Worm (Caenorhabditis elegans) whole organism, young adult: ENCODE measurements around the gene farl-11.

Experiments used
- B0019.2 ChIP-seq: fragments of 200-800 bp; sonication (Bioruptor generic); conservative IDR thresholded peaks from 2 replicates; pipeline ENCODE4 v1.3.6; 2022; ENCODE audit warnings: missing genetic modification reagents, missing genetic modification characterization, missing compliant biosample characterization
- C17E4.6 ChIP-seq: fragments of 200-800 bp; sonication (Bioruptor generic); IDR thresholded peaks from 2 replicates; pipeline ENCODE4 v1.3.6; 2022; ENCODE audit warnings: missing genetic modification reagents, missing genetic modification characterization, missing compliant biosample characterization
- F22D6.2 ChIP-seq: sonication (generic microtip); optimal IDR thresholded peaks from 2 replicates; lab custom pipeline; 2016; ENCODE audit warnings: mild to moderate bottlenecking, missing genetic modification characterization, missing compliant biosample characterization
- F52B5.7 ChIP-seq: sonication (generic microtip); optimal IDR thresholded peaks from 2 replicates; lab custom pipeline; 2016; ENCODE audit warnings: mild to moderate bottlenecking, missing genetic modification characterization, missing compliant biosample characterization
- F57C9.4 ChIP-seq: sonication (generic microtip); optimal IDR thresholded peaks from 2 replicates; lab custom pipeline; 2017; ENCODE audit warnings: mild to moderate bottlenecking, missing genetic modification characterization, missing compliant biosample characterization
- K12H6.12 ChIP-seq: fragments of 200-800 bp; sonication (Bioruptor generic); optimal IDR thresholded peaks from 2 replicates; lab custom pipeline; 2018; ENCODE audit warnings: mild to moderate bottlenecking, missing genetic modification characterization, missing compliant biosample characterization
- T07F8.4 ChIP-seq: sonication (generic microtip); optimal IDR thresholded peaks from 2 replicates; lab custom pipeline; 2016; ENCODE audit warnings: mild to moderate bottlenecking, missing genetic modification characterization, moderate library complexity, missing compliant biosample characterization
- ZK185.1 ChIP-seq: sonication (generic microtip); optimal IDR thresholded peaks from 2 replicates; lab custom pipeline; 2016; ENCODE audit warnings: mild to moderate bottlenecking, missing genetic modification characterization, missing compliant biosample characterization; ENCODE audit not compliant: poor library complexity, severe bottlenecking
- akir-1 ChIP-seq: fragments of 200-800 bp; sonication (Bioruptor generic); optimal IDR thresholded peaks from 2 replicates; lab custom pipeline; 2018; ENCODE audit warnings: mild to moderate bottlenecking, missing genetic modification characterization, moderate library complexity, missing compliant biosample characterization
- aptf-2 ChIP-seq: fragments of 200-800 bp; sonication (Bioruptor generic); conservative IDR thresholded peaks from 2 replicates; pipeline ENCODE4 v1.3.6; 2022; ENCODE audit warnings: missing genetic modification reagents, missing genetic modification characterization, missing compliant biosample characterization
- athp-1 ChIP-seq: sonication (generic microtip); optimal IDR thresholded peaks from 2 replicates; lab custom pipeline; 2017; ENCODE audit warnings: mild to moderate bottlenecking, missing genetic modification characterization, missing compliant biosample characterization
- attf-5 ChIP-seq: fragments of 200-800 bp; sonication (Bioruptor generic); optimal IDR thresholded peaks from 2 replicates; lab custom pipeline; 2018; ENCODE audit warnings: mild to moderate bottlenecking, missing genetic modification characterization, missing compliant biosample characterization
- bed-1 ChIP-seq: fragments of 200-800 bp; sonication (Bioruptor generic); IDR thresholded peaks from 2 replicates; pipeline ENCODE4 v1.3.6; 2022; ENCODE audit warnings: missing genetic modification reagents, missing genetic modification characterization, missing compliant biosample characterization
- cebp-1 ChIP-seq, 2 experiments: fragments of 200-800 bp in 1 of 2; sonication (Bioruptor generic) in 1 of 2; sonication (generic microtip) in 1 of 2; IDR thresholded peaks in 1 of 2; optimal IDR thresholded peaks in 1 of 2; 2 replicates each; pipeline versions ENCODE4 v1.3.6 to Lab custom; 2017 to 2022; ENCODE audit warnings: missing compliant biosample characterization in 2 of 2, missing genetic modification characterization in 2 of 2, mild to moderate bottlenecking in 1 of 2, missing genetic modification reagents in 1 of 2, moderate library complexity in 1 of 2
- ceh-40 ChIP-seq: fragments of 200-800 bp; sonication (Bioruptor generic); IDR thresholded peaks from 2 replicates; pipeline ENCODE4 v1.3.6; 2022; ENCODE audit warnings: missing genetic modification characterization, missing compliant biosample characterization
- dpff-1 ChIP-seq: sonication (generic microtip); optimal IDR thresholded peaks from 2 replicates; lab custom pipeline; 2017; ENCODE audit warnings: mild to moderate bottlenecking, missing genetic modification characterization, missing compliant biosample characterization
- egl-18 ChIP-seq: fragments of 200-800 bp; sonication (Bioruptor generic); IDR thresholded peaks from 2 replicates; pipeline ENCODE4 v1.3.6; 2022; ENCODE audit warnings: missing genetic modification reagents, missing genetic modification characterization, missing compliant biosample characterization
- egl-44 ChIP-seq: fragments of 200-800 bp; sonication (Bioruptor generic); IDR thresholded peaks from 2 replicates; pipeline ENCODE4 v1.3.6; 2022; ENCODE audit warnings: missing genetic modification reagents, missing genetic modification characterization, missing compliant biosample characterization
- ets-4 ChIP-seq: fragments of 200-800 bp; sonication (Bioruptor generic); optimal IDR thresholded peaks from 2 replicates; lab custom pipeline; 2018; ENCODE audit warnings: mild to moderate bottlenecking, missing genetic modification characterization, missing compliant biosample characterization
- hlh-12 ChIP-seq: sonication (generic microtip); optimal IDR thresholded peaks from 2 replicates; lab custom pipeline; 2016; ENCODE audit warnings: missing genetic modification characterization, missing compliant biosample characterization
- hmg-1.2 ChIP-seq: fragments of 200-800 bp; sonication (Bioruptor generic); IDR thresholded peaks from 2 replicates; pipeline ENCODE4 v1.3.6; 2022; ENCODE audit warnings: missing genetic modification reagents, missing genetic modification characterization, missing compliant biosample characterization
- hrde-1 ChIP-seq: sonication (generic microtip); optimal IDR thresholded peaks from 2 replicates; lab custom pipeline; 2016; ENCODE audit warnings: missing genetic modification characterization, mild to moderate bottlenecking, missing compliant biosample characterization, moderate library complexity, missing genotype, missing genetic modification reagents, borderline replicate concordance
- hsf-1 ChIP-seq: fragments of 200-800 bp; sonication (Bioruptor generic); IDR thresholded peaks from 2 replicates; pipeline ENCODE4 v1.3.6; 2022; ENCODE audit warnings: missing genetic modification reagents, missing genetic modification characterization, missing compliant biosample characterization
- let-526 ChIP-seq: fragments of 200-800 bp; sonication (Bioruptor generic); IDR thresholded peaks from 2 replicates; pipeline ENCODE4 v1.3.6; 2022; ENCODE audit warnings: missing genetic modification reagents, missing genetic modification characterization, missing compliant biosample characterization
- let-607 ChIP-seq, 2 experiments: fragments of 200-800 bp in 1 of 2; sonication (Bioruptor generic) in 1 of 2; sonication (generic microtip) in 1 of 2; optimal IDR thresholded peaks; 2 replicates each; lab custom pipeline; 2016 to 2018; ENCODE audit warnings: mild to moderate bottlenecking in 2 of 2, missing compliant biosample characterization in 2 of 2, missing genetic modification characterization in 2 of 2, moderate library complexity in 2 of 2, missing genotype in 1 of 2
- lin-40 ChIP-seq: sonication (generic microtip); optimal IDR thresholded peaks from 2 replicates; lab custom pipeline; 2016; ENCODE audit warnings: missing genetic modification characterization, mild to moderate bottlenecking, missing compliant biosample characterization, missing genotype, missing genetic modification reagents
- lin-54 ChIP-seq: fragments of 200-800 bp; sonication (Bioruptor generic); optimal IDR thresholded peaks from 2 replicates; lab custom pipeline; 2018; ENCODE audit warnings: mild to moderate bottlenecking, missing genetic modification characterization, missing compliant biosample characterization
- lir-1 ChIP-seq: fragments of 200-800 bp; sonication (Bioruptor generic); conservative IDR thresholded peaks from 2 replicates; pipeline ENCODE4 v1.3.6; 2022; ENCODE audit warnings: missing genetic modification reagents, missing genetic modification characterization, missing compliant biosample characterization
- madf-3 ChIP-seq: fragments of 200-800 bp; sonication (Bioruptor generic); IDR thresholded peaks from 2 replicates; pipeline ENCODE4 v1.3.6; 2022; ENCODE audit warnings: missing genetic modification reagents, missing genetic modification characterization, missing compliant biosample characterization
- madf-6 ChIP-seq: fragments of 200-800 bp; sonication (Bioruptor generic); IDR thresholded peaks from 2 replicates; pipeline ENCODE4 v1.3.6; 2022; ENCODE audit warnings: missing genetic modification reagents, missing genetic modification characterization, missing compliant biosample characterization
- mes-4 ChIP-seq: sonication (generic microtip); optimal IDR thresholded peaks from 2 replicates; lab custom pipeline; 2016; ENCODE audit warnings: missing genotype, missing genetic modification characterization, missing compliant biosample characterization
- nfyb-1 ChIP-seq: fragments of 200-800 bp; sonication (Bioruptor generic); IDR thresholded peaks from 2 replicates; pipeline ENCODE4 v1.3.6; 2022; ENCODE audit warnings: missing genetic modification reagents, missing genetic modification characterization, missing compliant biosample characterization
- nhr-179 ChIP-seq: sonication (generic microtip); optimal IDR thresholded peaks from 2 replicates; lab custom pipeline; 2016; ENCODE audit warnings: mild to moderate bottlenecking, missing genetic modification characterization, missing compliant biosample characterization
- pbrm-1 ChIP-seq: fragments of 200-800 bp; sonication (Bioruptor generic); IDR thresholded peaks from 2 replicates; pipeline ENCODE4 v1.3.6; 2022; ENCODE audit warnings: missing genetic modification reagents, missing genetic modification characterization, missing compliant biosample characterization
- repo-1 ChIP-seq: sonication (generic microtip); optimal IDR thresholded peaks from 2 replicates; lab custom pipeline; 2017; ENCODE audit warnings: mild to moderate bottlenecking, missing genetic modification characterization, missing compliant biosample characterization
- rpc-1 ChIP-seq, 2 experiments: fragments of 150-350 bp in 1 of 2; sonication (generic microtip) in 1 of 2; optimal IDR thresholded peaks; 2 replicates each; lab custom pipeline; 2014 to 2018; ENCODE audit warnings: missing biosample characterization in 1 of 2, missing genetic modification characterization in 1 of 2, missing genetic modification reagents in 1 of 2, missing genotype in 1 of 2
- sdz-38 ChIP-seq: sonication (generic microtip); optimal IDR thresholded peaks from 2 replicates; lab custom pipeline; 2016; ENCODE audit warnings: missing genotype, missing genetic modification characterization, missing compliant biosample characterization
- snpc-1.1 ChIP-seq: sonication (generic microtip); optimal IDR thresholded peaks from 2 replicates; lab custom pipeline; 2017; ENCODE audit warnings: missing genetic modification characterization, mild to moderate bottlenecking, missing compliant biosample characterization, antibody characterized with exemption, moderate library complexity, missing genotype, missing genetic modification reagents; ENCODE audit not compliant: insufficient read depth
- tbp1 ChIP-seq: fragments of 200-800 bp; sonication (Bioruptor generic); optimal IDR thresholded peaks from 2 replicates; lab custom pipeline; 2018; ENCODE audit warnings: mild to moderate bottlenecking, missing genetic modification characterization, missing compliant biosample characterization
- tlf-1 ChIP-seq: fragments of 200-800 bp; sonication (Bioruptor generic); optimal IDR thresholded peaks from 2 replicates; lab custom pipeline; 2018; ENCODE audit warnings: mild to moderate bottlenecking, missing genetic modification characterization, missing compliant biosample characterization
- unc-130 ChIP-seq: sonication (generic microtip); optimal IDR thresholded peaks from 2 replicates; lab custom pipeline; 2016; ENCODE audit warnings: missing genetic modification reagents, missing genetic modification characterization, missing compliant biosample characterization
- zfh-2 ChIP-seq: fragments of 200-800 bp; sonication (Bioruptor generic); conservative IDR thresholded peaks from 2 replicates; pipeline ENCODE4 v1.3.6; 2022; ENCODE audit warnings: missing genetic modification reagents, missing genetic modification characterization, missing compliant biosample characterization
- zim-3 ChIP-seq: sonication (generic microtip); optimal IDR thresholded peaks from 2 replicates; lab custom pipeline; 2017; ENCODE audit warnings: mild to moderate bottlenecking, missing genetic modification characterization, moderate library complexity, missing compliant biosample characterization
- ztf-22 ChIP-seq: fragments of 200-800 bp; sonication (Bioruptor generic); optimal IDR thresholded peaks from 2 replicates; lab custom pipeline; 2018; ENCODE audit warnings: mild to moderate bottlenecking, missing genetic modification characterization, moderate library complexity, missing compliant biosample characterization
- ztf-25 ChIP-seq: fragments of 200-800 bp; sonication (Bioruptor generic); IDR thresholded peaks from 2 replicates; pipeline ENCODE4 v1.3.6; 2022; ENCODE audit warnings: missing genetic modification reagents, missing genetic modification characterization, missing compliant biosample characterization
- ztf-3 ChIP-seq: fragments of 200-800 bp; sonication (Bioruptor generic); optimal IDR thresholded peaks from 2 replicates; lab custom pipeline; 2018; ENCODE audit warnings: mild to moderate bottlenecking, missing genetic modification characterization, missing compliant biosample characterization

The farl-11 gene

ce11 chrII:7072590-7073536, 32.0 kb downstream of the farl-11 start (continued):
- TF ChIP-seq dpff-1 (tag; lab: Kevin White, UChicago): no peak
- TF ChIP-seq bed-1 (GFP tag; lab: Robert Waterston, UW): no peak
- TF ChIP-seq unc-130 (GFP tag; lab: Kevin White, UChicago): no peak
- no peak for TF ChIP-seq let-526 (GFP tag; lab: Robert Waterston, UW)
- TF ChIP-seq B0019.2 (GFP tag; lab: Robert Waterston, UW): no peak
- no peak for TF ChIP-seq F57C9.4
- TF ChIP-seq nhr-179 (tag; lab: Kevin White, UChicago): no peak
- TF ChIP-seq hmg-1.2 (GFP tag; lab: Robert Waterston, UW): no peak
- TF ChIP-seq sdz-38 (tag; lab: Kevin White, UChicago): no peak
- TF ChIP-seq madf-3 (GFP tag; lab: Robert Waterston, UW): no peak
- TF ChIP-seq C17E4.6 (GFP tag; lab: Robert Waterston, UW): no peak
- TF ChIP-seq madf-6 (GFP tag; lab: Robert Waterston, UW): no peak
- no peak for TF ChIP-seq lin-40 (tag; lab: Kevin White, UChicago)
- TF ChIP-seq K12H6.12 (tag; lab: Kevin White, UChicago): peak; percentile 56
- no peak for TF ChIP-seq akir-1 (GFP tag; lab: Kevin White, UChicago)
- TF ChIP-seq athp-1 (tag; lab: Kevin White, UChicago): no peak
- no peak for TF ChIP-seq cebp-1 (GFP tag; IDR thresholded peaks at IDR 0.05; lab: Robert Waterston, UW)
- TF ChIP-seq cebp-1 (tag; optimal IDR thresholded peaks at IDR 0.05; lab: Kevin White, UChicago): peak; percentile 11
- no peak for TF ChIP-seq egl-18 (GFP tag; lab: Robert Waterston, UW)
- peak; percentile 12 for TF ChIP-seq tbp1 (GFP tag; lab: Kevin White, UChicago)
- TF ChIP-seq T07F8.4 (tag; lab: Kevin White, UChicago): no peak
- TF ChIP-seq hrde-1 (tag; lab: Kevin White, UChicago): no peak
- no peak for TF ChIP-seq snpc-1.1 (tag; lab: Kevin White, UChicago)
- TF ChIP-seq let-607 (tag; optimal IDR thresholded peaks at IDR 0.05; lab: Kevin White, UChicago): peak in 1 of 2 experiments; percentile 40
- TF ChIP-seq ztf-25 (GFP tag; lab: Robert Waterston, UW): no peak
- TF ChIP-seq ztf-3 (GFP tag; lab: Kevin White, UChicago): no peak
- no peak for TF ChIP-seq F22D6.2 (tag; lab: Kevin White, UChicago)
- TF ChIP-seq rpc-1 (optimal IDR thresholded peaks at IDR 0.05; lab: Kevin White, UChicago): no peak
- no peak for TF ChIP-seq rpc-1 (tag; optimal IDR thresholded peaks at IDR 0.05; lab: Kevin White, UChicago)
- no peak for TF ChIP-seq zfh-2 (GFP tag; lab: Robert Waterston, UW)
- TF ChIP-seq mes-4 (tag; lab: Kevin White, UChicago): no peak
- TF ChIP-seq repo-1 (tag; lab: Kevin White, UChicago): no peak
- TF ChIP-seq ZK185.1: peak; percentile 24
- no peak for TF ChIP-seq F52B5.7 (tag; lab: Kevin White, UChicago)
- TF ChIP-seq hlh-12 (tag; lab: Kevin White, UChicago): no peak
- TF ChIP-seq ztf-22: no peak
- TF ChIP-seq tlf-1: no peak
- TF ChIP-seq hsf-1 (GFP tag; lab: Robert Waterston, UW): no peak
- TF ChIP-seq zim-3 (tag; lab: Kevin White, UChicago): no peak
- TF ChIP-seq egl-44 (GFP tag; lab: Robert Waterston, UW): no peak
- TF ChIP-seq pbrm-1: no peak
- TF ChIP-seq attf-5: peak; percentile 21
- TF ChIP-seq nfyb-1 (GFP tag; lab: Robert Waterston, UW): no peak
- TF ChIP-seq ets-4 (GFP tag; lab: Kevin White, UChicago): no peak
- TF ChIP-seq lin-54 (GFP tag; lab: Kevin White, UChicago): peak; percentile 18
- TF ChIP-seq aptf-2 (GFP tag; lab: Robert Waterston, UW): no peak
- no peak for TF ChIP-seq lir-1
- no peak for TF ChIP-seq ceh-40
